Worm (Caenorhabditis elegans): Measurements from ENCODE around the gene bpnt-1.

The bpnt-1 gene

DNA sequence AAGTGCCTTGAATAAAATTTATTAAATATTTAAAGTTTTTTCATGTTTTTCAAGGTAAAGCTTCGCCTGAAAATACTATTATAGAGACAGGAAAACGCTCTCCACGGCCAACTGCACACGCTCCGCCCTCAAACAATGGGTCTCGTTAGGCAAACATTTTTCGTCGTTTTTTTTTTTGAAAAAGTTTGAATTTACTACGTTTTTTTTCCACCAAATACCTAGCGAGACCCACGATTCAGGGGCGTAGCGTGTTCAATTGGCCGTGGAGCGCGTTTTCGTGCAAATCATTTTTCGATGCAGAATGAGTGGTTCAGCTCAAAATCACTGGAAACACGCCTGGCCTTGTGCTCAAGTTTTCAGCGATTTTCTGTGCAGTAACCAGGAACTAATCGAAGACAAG lies 47.8 kb downstream of the bpnt-1 start, which contains the start of gene W06B4.2:
Gene W06B4.2 (plus strand): TSS at position 301 of the 400 bp plus-strand sequence.
- no peak for TF ChIP-seq him-1 (tag; optimal IDR thresholded peaks at IDR 0.05)

DNA sequence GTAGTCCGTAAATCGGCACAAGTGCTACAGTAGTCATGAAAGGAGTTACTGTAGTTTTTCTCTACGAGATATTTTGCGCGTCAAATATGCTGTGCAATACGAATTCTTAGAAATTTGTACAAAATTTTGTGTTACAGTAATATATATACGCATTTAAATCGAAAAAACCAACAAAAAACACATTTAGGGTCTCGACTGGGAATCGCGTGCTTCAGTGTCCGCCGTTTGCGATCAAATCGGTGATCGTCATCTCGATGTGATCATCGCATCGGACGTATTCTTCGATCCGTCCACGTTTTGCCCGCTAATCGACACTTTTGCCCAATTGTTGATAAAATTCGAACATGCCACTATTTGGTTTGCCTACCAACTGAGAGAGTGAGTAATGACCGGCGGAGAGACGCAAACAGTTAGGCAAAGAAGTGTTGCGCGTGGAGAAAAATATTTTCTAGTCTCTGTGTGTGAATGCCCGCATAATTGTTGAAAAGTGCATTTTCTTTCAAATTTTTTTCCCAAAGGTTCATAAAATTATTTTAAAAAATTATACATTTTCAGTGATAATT lies 48.9 kb downstream of the bpnt-1 start:
- no peak for TF ChIP-seq him-1 (tag; optimal IDR thresholded peaks at IDR 0.05)
- no peak for TF ChIP-seq W03F9.2 (tag; optimal IDR thresholded peaks at IDR 0.05)

DNA sequence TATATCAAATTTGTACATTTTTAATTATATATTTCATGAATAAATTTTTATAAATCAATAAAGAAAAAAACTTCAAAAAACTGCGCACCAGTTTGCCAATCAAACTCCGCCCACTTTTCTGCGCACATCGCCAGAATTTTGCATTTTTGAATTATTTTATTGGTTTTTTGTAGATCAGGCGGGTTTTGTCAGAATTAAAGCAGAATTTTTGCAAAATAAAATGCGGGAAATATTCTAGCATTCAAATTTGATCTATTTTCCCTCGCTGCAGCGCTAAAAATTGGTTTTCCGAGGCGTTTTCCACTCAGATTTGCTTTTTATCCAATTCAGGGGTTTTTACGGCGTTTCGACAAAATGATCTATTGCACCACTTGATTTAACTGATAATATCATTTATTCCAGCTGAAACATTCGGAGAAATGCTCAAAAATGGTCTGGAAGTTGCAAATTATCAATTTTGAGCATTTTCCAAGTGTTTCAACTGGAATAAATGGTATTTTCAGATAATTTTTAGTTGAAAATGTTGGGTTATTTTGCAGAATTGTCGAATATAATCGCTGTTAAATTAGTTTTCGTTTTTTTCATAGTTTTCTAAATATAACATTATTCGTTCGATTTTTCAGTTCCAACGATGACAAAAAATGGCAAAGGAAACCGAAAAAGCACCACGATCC lies 51.1 kb downstream of the bpnt-1 start, which contains the start of gene W06B4.1:
Gene W06B4.1 (plus strand): TSS at position 624 of the 674 bp plus-strand sequence.
- TF ChIP-seq him-1 (tag; optimal IDR thresholded peaks at IDR 0.05) (no peak), W03F9.2 (tag; optimal IDR thresholded peaks at IDR 0.05) (no peak), dao-5 (tag; optimal IDR thresholded peaks at IDR 0.05) (no peak)

All from whole organism, L4/young adult.